Worm (Caenorhabditis elegans): ENCODE measurements around the gene F19B10.13.

ce11 chrII:3634765-3635164 is 27.3 kb upstream of the F19B10.13 start:
- no peak for TF ChIP-seq unc-98 (GFP tag; IDR thresholded peaks at IDR 0.05)
- no peak for TF ChIP-seq aha-1 (tag; optimal IDR thresholded peaks at IDR 0.05)
- TF ChIP-seq isw-1 (GFP tag; IDR thresholded peaks at IDR 0.05): no peak
- TF ChIP-seq ama-1 (optimal IDR thresholded peaks at IDR 0.05): no peak
- no peak for TF ChIP-seq lin-39 (tag; optimal IDR thresholded peaks at IDR 0.05)
